Fruit fly (Drosophila melanogaster): ENCODE data around the gene CG12971.

- TF ChIP-seq CG8478 (optimal IDR thresholded peaks at IDR 0.05): no peak
- TF ChIP-seq CTCF (optimal IDR thresholded peaks at IDR 0.05): no peak
These were observed 25.9 kb upstream of the CG12971 start, which contains the start of gene rgn for dm6 chr3L:21382158-21382610.

All from S2 (cell line).